Worm (Caenorhabditis elegans) whole organism, L4 larva: ENCODE measurements around the gene lect-2.

Source experiments
- ama-1 ChIP-seq: fragments of 150-350 bp; optimal IDR thresholded peaks from 2 replicates; lab custom pipeline; 2014; ENCODE audit warnings: inconsistent platforms, mixed read lengths
- dmd-6 ChIP-seq: fragments of 200-800 bp; sonication (Bioruptor generic); IDR thresholded peaks from 2 replicates; pipeline ENCODE4 v1.3.6; 2022; ENCODE audit warnings: missing genetic modification reagents, missing genetic modification characterization, missing compliant biosample characterization
- dmd-9 ChIP-seq: fragments of 200-800 bp; sonication (Bioruptor generic); IDR thresholded peaks from 2 replicates; pipeline ENCODE4 v1.3.6; 2022; ENCODE audit warnings: missing genetic modification reagents, missing genetic modification characterization, missing compliant biosample characterization
- lin-15B ChIP-seq: fragments of 150-350 bp; sonication (generic microtip); optimal IDR thresholded peaks from 3 replicates; lab custom pipeline; 2014; ENCODE audit warnings: missing biosample characterization, missing genetic modification characterization
- nhr-41 ChIP-seq: fragments of 200-800 bp; sonication (Bioruptor generic); IDR thresholded peaks from 2 replicates; pipeline ENCODE4 v1.3.6; 2022; ENCODE audit warnings: missing genetic modification reagents, missing genetic modification characterization, missing compliant biosample characterization
- snpc-1.2 ChIP-seq: fragments of 200-800 bp; sonication (Bioruptor generic); IDR thresholded peaks from 2 replicates; pipeline ENCODE4 v1.3.6; 2022; ENCODE audit warnings: missing genetic modification reagents, missing genetic modification characterization, missing compliant biosample characterization
- unc-62 ChIP-seq, 3 experiments: fragments of 150-350 bp in 1 of 3; sonication (generic microtip); optimal IDR thresholded peaks in 2 of 3; peaks in 1 of 3; 1 replicate in 1 of 3; 2 replicates in 2 of 3; lab custom pipeline; 2014 to 2017; ENCODE audit warnings: missing biosample characterization in 3 of 3, missing genetic modification characterization in 3 of 3, missing genetic modification reagents in 3 of 3, missing genotype in 1 of 3

DNA sequence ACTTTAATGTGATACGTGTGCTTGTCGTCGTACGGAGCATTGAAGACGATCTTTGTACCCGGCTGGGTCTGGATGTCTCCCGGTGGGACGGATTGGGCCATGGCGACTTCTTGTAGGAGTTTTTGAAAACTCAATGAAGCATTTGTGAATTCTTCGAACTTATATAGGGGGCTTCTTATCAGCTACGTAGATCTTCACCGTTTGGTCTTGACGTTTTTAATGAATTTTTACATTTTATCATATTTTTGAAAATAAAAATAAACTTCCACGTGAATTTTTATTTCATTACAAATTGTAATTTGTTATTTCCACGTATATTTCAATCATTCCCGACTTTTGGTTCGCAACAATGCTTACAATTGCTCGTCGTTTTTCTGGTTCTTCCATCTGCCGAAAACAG lies 19.7 kb downstream of the lect-2 start, which contains the start of the genes msp-64 and ZK1248.5:
- TF ChIP-seq dmd-6 (GFP tag; lab: Robert Waterston, UW) (no peak), dmd-9 (GFP tag; lab: Robert Waterston, UW) (no peak), unc-62 (GFP tag; optimal IDR thresholded peaks at IDR 0.05 in 1 of 2; lab: Kevin White, UChicago) (no peak), unc-62 (tag; optimal IDR thresholded peaks at IDR 0.05; lab: Kevin White, UChicago) (no peak), ama-1 (no peak), snpc-1.2 (GFP tag; lab: Robert Waterston, UW) (no peak), lin-15B (tag; lab: Kevin White, UChicago) (no peak), nhr-41 (GFP tag; lab: Robert Waterston, UW) (no peak)
